Worm (Caenorhabditis elegans) whole organism, early embryonic: ENCODE measurements around the gene F55A4.13.

ENCODE experiments used
- B0310.2 ChIP-seq: sonication (generic microtip); optimal IDR thresholded peaks from 2 replicates; lab custom pipeline; 2016; ENCODE audit warnings: mild to moderate bottlenecking, missing genetic modification characterization, missing compliant biosample characterization
- F13C5.2 ChIP-seq: sonication (generic microtip); optimal IDR thresholded peaks from 2 replicates; lab custom pipeline; 2017; ENCODE audit warnings: mild to moderate bottlenecking, missing genetic modification characterization, inconsistent platforms, missing compliant biosample characterization
- aly-1 ChIP-seq: sonication (generic microtip); optimal IDR thresholded peaks from 2 replicates; lab custom pipeline; 2016; ENCODE audit warnings: missing genetic modification characterization, missing compliant biosample characterization
- ama-1 ChIP-seq: fragments of 150-350 bp; optimal IDR thresholded peaks from 2 replicates; lab custom pipeline; 2014
- ceh-13 ChIP-seq: fragments of 200-800 bp; sonication (Bioruptor generic); optimal IDR thresholded peaks from 2 replicates; lab custom pipeline; 2018; ENCODE audit warnings: mild to moderate bottlenecking, missing genetic modification characterization, missing compliant biosample characterization
- ceh-36 ChIP-seq: sonication (generic microtip); optimal IDR thresholded peaks from 2 replicates; lab custom pipeline; 2016; ENCODE audit warnings: missing genetic modification characterization, inconsistent platforms, missing compliant biosample characterization
- ets-7 ChIP-seq: sonication (generic microtip); optimal IDR thresholded peaks from 2 replicates; lab custom pipeline; 2016; ENCODE audit warnings: missing genotype, missing genetic modification characterization, missing compliant biosample characterization
- flt-1 ChIP-seq: fragments of 200-800 bp; sonication (Bioruptor generic); IDR thresholded peaks from 2 replicates; pipeline ENCODE4 v1.3.6; 2022; ENCODE audit warnings: missing genetic modification characterization, missing compliant biosample characterization
- hmbx-1 ChIP-seq: sonication (generic microtip); optimal IDR thresholded peaks from 2 replicates; lab custom pipeline; 2016; ENCODE audit warnings: mild to moderate bottlenecking, missing genetic modification characterization, missing compliant biosample characterization
- hmg-4 ChIP-seq: fragments of 200-800 bp; sonication (Bioruptor generic); optimal IDR thresholded peaks from 2 replicates; lab custom pipeline; 2018; ENCODE audit warnings: mild to moderate bottlenecking, missing genetic modification characterization, missing compliant biosample characterization
- hnd-1 ChIP-seq: sonication (generic microtip); optimal IDR thresholded peaks from 2 replicates; lab custom pipeline; 2016; ENCODE audit warnings: missing genetic modification characterization, missing compliant biosample characterization
- pes-1 ChIP-seq: fragments of 200-800 bp; sonication (Bioruptor generic); IDR thresholded peaks from 2 replicates; pipeline ENCODE4 v1.3.6; 2022; ENCODE audit warnings: missing genetic modification reagents, missing genetic modification characterization, missing compliant biosample characterization
- scrt-1 ChIP-seq: fragments of 200-800 bp; sonication (Bioruptor generic); IDR thresholded peaks from 2 replicates; pipeline ENCODE4 v1.3.6; 2022; ENCODE audit warnings: missing genetic modification characterization, missing compliant biosample characterization
- sea-1 ChIP-seq: fragments of 200-800 bp; sonication (Bioruptor generic); conservative IDR thresholded peaks from 2 replicates; pipeline ENCODE4 v1.3.6; 2022; ENCODE audit warnings: missing genetic modification characterization, missing compliant biosample characterization
- tbx-11 ChIP-seq: fragments of 200-800 bp; sonication (Bioruptor generic); IDR thresholded peaks from 2 replicates; pipeline ENCODE4 v1.3.6; 2022; ENCODE audit warnings: missing genetic modification characterization, missing compliant biosample characterization
- tbx-37 ChIP-seq: fragments of 200-800 bp; sonication (Bioruptor generic); conservative IDR thresholded peaks from 2 replicates; pipeline ENCODE4 v1.3.6; 2022; ENCODE audit warnings: missing genetic modification reagents, missing genetic modification characterization, missing compliant biosample characterization
- tra-4 ChIP-seq: sonication (generic microtip); optimal IDR thresholded peaks from 2 replicates; lab custom pipeline; 2017; ENCODE audit warnings: missing genetic modification characterization, missing compliant biosample characterization

The F55A4.13 gene

ce11 chrX:1051041-1051440, 33.7 kb upstream of the F55A4.13 start:
- TF ChIP-seq ama-1 (lab: Kevin White, UChicago), result no peak
- no peak for TF ChIP-seq aly-1 (tag; lab: Kevin White, UChicago)
- TF ChIP-seq hnd-1 (tag; lab: Kevin White, UChicago), result no peak
- TF ChIP-seq tbx-37 (GFP tag; lab: Robert Waterston, UW), result no peak
- TF ChIP-seq tra-4, result no peak
- TF ChIP-seq ceh-13 (GFP tag; lab: Kevin White, UChicago), result no peak
- TF ChIP-seq hmg-4 (GFP tag; lab: Kevin White, UChicago), result no peak
- TF ChIP-seq B0310.2 (tag; lab: Kevin White, UChicago), result no peak
- no peak for TF ChIP-seq sea-1 (GFP tag; lab: Robert Waterston, UW)
- no peak for TF ChIP-seq flt-1 (GFP tag; lab: Robert Waterston, UW)
- TF ChIP-seq pes-1 (GFP tag; lab: Robert Waterston, UW), result no peak
- no peak for TF ChIP-seq ets-7
- no peak for TF ChIP-seq hmbx-1
- no peak for TF ChIP-seq scrt-1

- TF ChIP-seq ceh-36 (tag; lab: Kevin White, UChicago), result no peak
- no peak for TF ChIP-seq F13C5.2 (tag; lab: Kevin White, UChicago)
- no peak for TF ChIP-seq ama-1 (lab: Kevin White, UChicago)
- no peak for TF ChIP-seq hmbx-1
- TF ChIP-seq ets-7, result no peak
- TF ChIP-seq aly-1 (tag; lab: Kevin White, UChicago), result no peak
- TF ChIP-seq hmg-4 (GFP tag; lab: Kevin White, UChicago), result no peak
- no peak for TF ChIP-seq tbx-11 (GFP tag; lab: Robert Waterston, UW)
- TF ChIP-seq scrt-1, result no peak
- no peak for TF ChIP-seq tbx-37 (GFP tag; lab: Robert Waterston, UW)
Observed at ce11 chrX:1046156-1046831, 28.9 kb upstream of the F55A4.13 start, which contains the start of gene vpat-1. TSS of gene vpat-1 (minus strand) at chrX:1046206.

- TF ChIP-seq hnd-1 (tag; lab: Kevin White, UChicago), result no peak
- TF ChIP-seq aly-1 (tag; lab: Kevin White, UChicago), result no peak
- no peak for TF ChIP-seq tbx-11 (GFP tag; lab: Robert Waterston, UW)
- no peak for TF ChIP-seq ceh-36 (tag; lab: Kevin White, UChicago)
- no peak for TF ChIP-seq tra-4
- TF ChIP-seq F13C5.2 (tag; lab: Kevin White, UChicago), result no peak
- TF ChIP-seq flt-1 (GFP tag; lab: Robert Waterston, UW), result no peak
- no peak for TF ChIP-seq pes-1 (GFP tag; lab: Robert Waterston, UW)
- no peak for TF ChIP-seq tbx-37 (GFP tag; lab: Robert Waterston, UW)
- TF ChIP-seq ceh-13 (GFP tag; lab: Kevin White, UChicago), result no peak
- no peak for TF ChIP-seq hmg-4 (GFP tag; lab: Kevin White, UChicago)
- no peak for TF ChIP-seq sea-1 (GFP tag; lab: Robert Waterston, UW)
Observed at ce11 chrX:1044327-1044726, 27.0 kb upstream of the F55A4.13 start.

- TF ChIP-seq hmg-4 (GFP tag; lab: Kevin White, UChicago) (no peak), ceh-13 (GFP tag; lab: Kevin White, UChicago) (no peak), hmbx-1 (no peak), B0310.2 (tag; lab: Kevin White, UChicago) (no peak), hnd-1 (tag; lab: Kevin White, UChicago) (no peak), F13C5.2 (tag; lab: Kevin White, UChicago) (no peak), tbx-37 (GFP tag; lab: Robert Waterston, UW) (no peak), tbx-11 (GFP tag; lab: Robert Waterston, UW) (no peak), pes-1 (GFP tag; lab: Robert Waterston, UW) (no peak), ama-1 (lab: Kevin White, UChicago) (no peak)
Observed at ce11 chrX:1038347-1038746, 21.0 kb upstream of the F55A4.13 start, which contains the start of gene F55A4.7. TSS of gene F55A4.7 (minus strand) at chrX:1038447.

ce11 chrX:1035039-1035598, 17.8 kb upstream of the F55A4.13 start, which contains the start of the genes stau-1 and sec-22:
TSS of gene stau-1 (minus strand) at chrX:1035286.
TSS of gene sec-22 (plus strand) at chrX:1035548.
- peak; percentile 53 for TF ChIP-seq F13C5.2 (tag; lab: Kevin White, UChicago)
- peak; percentile 48 for TF ChIP-seq hmg-4 (GFP tag; lab: Kevin White, UChicago)
- TF ChIP-seq scrt-1, result no peak
- TF ChIP-seq tbx-37 (GFP tag; lab: Robert Waterston, UW), result no peak

- TF ChIP-seq ama-1 (lab: Kevin White, UChicago) (no peak), B0310.2 (tag; lab: Kevin White, UChicago) (no peak), aly-1 (tag; lab: Kevin White, UChicago) (no peak), ceh-13 (GFP tag; lab: Kevin White, UChicago) (no peak), hmbx-1 (no peak), ets-7 (no peak), tra-4 (no peak), hnd-1 (tag; lab: Kevin White, UChicago) (no peak), F13C5.2 (tag; lab: Kevin White, UChicago) (no peak), tbx-37 (GFP tag; lab: Robert Waterston, UW) (no peak), flt-1 (GFP tag; lab: Robert Waterston, UW) (no peak), sea-1 (GFP tag; lab: Robert Waterston, UW) (no peak), hmg-4 (GFP tag; lab: Kevin White, UChicago) (no peak), scrt-1 (no peak), pes-1 (GFP tag; lab: Robert Waterston, UW) (no peak), ceh-36 (tag; lab: Kevin White, UChicago) (no peak), tbx-11 (GFP tag; lab: Robert Waterston, UW) (no peak)
Observed at ce11 chrX:1030867-1031266, 13.5 kb upstream of the F55A4.13 start.

- TF ChIP-seq flt-1 (GFP tag; lab: Robert Waterston, UW), result no peak
- no peak for TF ChIP-seq tbx-37 (GFP tag; lab: Robert Waterston, UW)
- TF ChIP-seq hmg-4 (GFP tag; lab: Kevin White, UChicago), result no peak
- TF ChIP-seq ama-1 (lab: Kevin White, UChicago), result no peak
- no peak for TF ChIP-seq hmbx-1
- TF ChIP-seq B0310.2 (tag; lab: Kevin White, UChicago), result no peak
- no peak for TF ChIP-seq sea-1 (GFP tag; lab: Robert Waterston, UW)
- TF ChIP-seq pes-1 (GFP tag; lab: Robert Waterston, UW), result no peak
- no peak for TF ChIP-seq scrt-1
- TF ChIP-seq ets-7, result no peak
- TF ChIP-seq ceh-13 (GFP tag; lab: Kevin White, UChicago), result no peak
- TF ChIP-seq hnd-1 (tag; lab: Kevin White, UChicago), result no peak
- no peak for TF ChIP-seq tra-4
- TF ChIP-seq tbx-11 (GFP tag; lab: Robert Waterston, UW), result no peak
- no peak for TF ChIP-seq ceh-36 (tag; lab: Kevin White, UChicago)
- TF ChIP-seq F13C5.2 (tag; lab: Kevin White, UChicago), result no peak
- no peak for TF ChIP-seq aly-1 (tag; lab: Kevin White, UChicago)
Observed at ce11 chrX:1027370-1027769, 10.0 kb upstream of the F55A4.13 start.
